Worm (Caenorhabditis elegans) whole organism, young adult: ENCODE results near the gene citk-1.

Source experiments
- ama-1 ChIP-seq, 3 experiments: fragments of 150-350 bp in 1 of 3; sonication (generic microtip) in 2 of 3; optimal IDR thresholded peaks; 2 replicates each; lab custom pipeline; 2014 to 2018; ENCODE audit warnings: missing biosample characterization in 2 of 3, missing genetic modification characterization in 2 of 3, missing genetic modification reagents in 2 of 3
- ceh-27 ChIP-seq: fragments of 200-800 bp; sonication (Bioruptor generic); optimal IDR thresholded peaks from 2 replicates; lab custom pipeline; 2018; ENCODE audit warnings: mild to moderate bottlenecking, missing genetic modification characterization, moderate library complexity, missing compliant biosample characterization
- ceh-91 ChIP-seq: fragments of 200-800 bp; sonication (Bioruptor generic); IDR thresholded peaks from 2 replicates; pipeline ENCODE4 v1.3.6; 2022; ENCODE audit warnings: missing genetic modification reagents, missing genetic modification characterization, missing compliant biosample characterization
- him-1 ChIP-seq: sonication (generic microtip); optimal IDR thresholded peaks from 2 replicates; lab custom pipeline; 2016; ENCODE audit warnings: missing genotype, missing genetic modification reagents, missing genetic modification characterization, missing compliant biosample characterization
- let-607 ChIP-seq, 2 experiments: fragments of 200-800 bp in 1 of 2; sonication (Bioruptor generic) in 1 of 2; sonication (generic microtip) in 1 of 2; optimal IDR thresholded peaks; 2 replicates each; lab custom pipeline; 2016 to 2018; ENCODE audit warnings: mild to moderate bottlenecking in 2 of 2, missing compliant biosample characterization in 2 of 2, missing genetic modification characterization in 2 of 2, moderate library complexity in 2 of 2, missing genotype in 1 of 2
- mcd-1 ChIP-seq: fragments of 200-800 bp; sonication (Bioruptor generic); IDR thresholded peaks from 2 replicates; pipeline ENCODE4 v1.3.6; 2022; ENCODE audit warnings: missing genetic modification reagents, missing genetic modification characterization, missing compliant biosample characterization
- nfya-1 ChIP-seq: sonication (generic microtip); optimal IDR thresholded peaks from 2 replicates; lab custom pipeline; 2017; ENCODE audit warnings: antibody characterized with exemption, missing compliant biosample characterization, missing genetic modification characterization, borderline replicate concordance; ENCODE audit not compliant: insufficient read depth

DNA sequence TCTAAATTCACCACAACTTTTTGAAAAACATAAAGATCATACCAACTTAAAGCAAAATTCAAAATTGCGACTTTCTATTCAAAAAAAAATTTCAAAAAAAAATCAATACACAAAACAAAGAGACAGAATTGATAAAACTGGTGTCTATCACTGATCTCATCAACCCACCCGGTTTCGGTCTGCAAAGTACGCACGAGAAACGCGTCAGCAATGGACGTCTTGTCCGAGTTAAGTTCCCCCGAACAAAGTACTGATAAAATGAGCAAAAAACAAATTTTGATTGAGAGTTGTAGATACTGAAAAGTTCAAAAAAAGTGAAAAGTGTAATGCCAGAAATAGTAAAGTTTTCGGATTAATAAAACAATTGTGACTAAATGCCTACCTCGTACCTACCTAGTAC lies 49.6 kb downstream of the citk-1 start:
- TF ChIP-seq let-607 (tag; optimal IDR thresholded peaks at IDR 0.05; lab: Kevin White, UChicago), result no peak
- no peak for TF ChIP-seq nfya-1 (tag; lab: Kevin White, UChicago)
- no peak for TF ChIP-seq ceh-91 (GFP tag; lab: Robert Waterston, UW)
- TF ChIP-seq him-1 (tag; lab: Kevin White, UChicago), result no peak
- no peak for TF ChIP-seq ama-1 (optimal IDR thresholded peaks at IDR 0.05; lab: Kevin White, UChicago)
- no peak for TF ChIP-seq ama-1 (GFP tag; optimal IDR thresholded peaks at IDR 0.05; lab: Kevin White, UChicago)
- TF ChIP-seq mcd-1 (GFP tag; lab: Robert Waterston, UW), result 0 out of 2 replicates have a peak, but pooled peaks have one; percentile 14
- TF ChIP-seq ceh-27 (GFP tag; lab: Kevin White, UChicago), result no peak
